Fruit fly (Drosophila melanogaster) whole organism, embryonic: ENCODE results near the gene wdn.

Source experiments
- ATbp ChIP-seq: fragments of 200-800 bp; sonication (Bioruptor generic); optimal IDR thresholded peaks from 2 replicates; lab custom pipeline; 2017; ENCODE audit warnings: missing biosample characterization, mild to moderate bottlenecking, missing genetic modification characterization, missing genetic modification reagents
- CG10431 ChIP-seq: fragments of 200-800 bp; sonication (Bioruptor generic); optimal IDR thresholded peaks from 3 replicates; lab custom pipeline; 2018; ENCODE audit warnings: missing biosample characterization, mild to moderate bottlenecking, missing genetic modification characterization
- CG10979 ChIP-seq: fragments of 200-800 bp; sonication (Bioruptor generic); optimal IDR thresholded peaks from 2 replicates; lab custom pipeline; 2018; ENCODE audit warnings: missing biosample characterization, mild to moderate bottlenecking, missing genetic modification characterization, moderate library complexity
- CG11398 ChIP-seq: fragments of 200-800 bp; sonication (Bioruptor generic); optimal IDR thresholded peaks from 2 replicates; lab custom pipeline; 2016; ENCODE audit warnings: missing biosample characterization, missing genetic modification characterization
- CG11560 ChIP-seq: fragments of 200-800 bp; sonication (Bioruptor generic); IDR thresholded peaks from 3 replicates; pipeline ENCODE4 v1.3.6; 2022; ENCODE audit warnings: missing biosample characterization, missing genetic modification characterization
- CG12236 ChIP-seq: fragments of 200-800 bp; sonication (Bioruptor generic); optimal IDR thresholded peaks from 2 replicates; lab custom pipeline; 2016; ENCODE audit warnings: missing biosample characterization, missing genetic modification characterization
- CG13287 ChIP-seq: fragments of 200-800 bp; sonication (Bioruptor generic); IDR thresholded peaks from 2 replicates; pipeline ENCODE4 v1.3.6; 2022; ENCODE audit warnings: missing biosample characterization, missing genetic modification characterization; ENCODE audit not compliant: partially characterized antibody
- CG14667 ChIP-seq: fragments of 200-800 bp; sonication (Bioruptor generic); IDR thresholded peaks from 2 replicates; pipeline ENCODE4 v1.3.6; 2022; ENCODE audit warnings: missing biosample characterization, missing genetic modification characterization
- CG14860 ChIP-seq: fragments of 200-800 bp; sonication (Bioruptor generic); IDR thresholded peaks from 3 replicates; pipeline ENCODE4 v1.3.6; 2022; ENCODE audit warnings: missing biosample characterization, missing genetic modification characterization; ENCODE audit not compliant: partially characterized antibody
- CG15601 ChIP-seq: fragments of 200-800 bp; sonication (Bioruptor generic); optimal IDR thresholded peaks from 3 replicates; lab custom pipeline; 2019; ENCODE audit warnings: missing biosample characterization, mild to moderate bottlenecking, missing genetic modification characterization, moderate library complexity
- CG17359 ChIP-seq: fragments of 200-800 bp; sonication (Bioruptor generic); optimal IDR thresholded peaks from 3 replicates; lab custom pipeline; 2018; ENCODE audit warnings: missing biosample characterization, mild to moderate bottlenecking, missing genetic modification characterization, moderate library complexity
- CG17361 ChIP-seq: fragments of 200-800 bp; sonication (Bioruptor generic); IDR thresholded peaks from 3 replicates; pipeline ENCODE4 v1.3.6; 2022; ENCODE audit warnings: missing biosample characterization, missing genetic modification characterization
- CG17612 ChIP-seq: fragments of 200-800 bp; sonication (Bioruptor generic); IDR thresholded peaks from 2 replicates; pipeline ENCODE4 v1.3.6; 2022; ENCODE audit warnings: missing biosample characterization, missing genetic modification characterization
- CG31365 ChIP-seq: fragments of 200-800 bp; sonication (Bioruptor generic); optimal IDR thresholded peaks from 2 replicates; lab custom pipeline; 2018; ENCODE audit warnings: missing biosample characterization, mild to moderate bottlenecking, missing genetic modification characterization
- CG32767 ChIP-seq: fragments of 200-800 bp; sonication (Bioruptor generic); IDR thresholded peaks from 2 replicates; pipeline ENCODE4 v1.3.6; 2022; ENCODE audit warnings: missing biosample characterization, missing genetic modification characterization
- CG33557 ChIP-seq: fragments of 200-800 bp; sonication (Bioruptor generic); optimal IDR thresholded peaks from 2 replicates; lab custom pipeline; 2019; ENCODE audit warnings: missing biosample characterization, mild to moderate bottlenecking, missing genetic modification characterization, moderate library complexity
- CG4282 ChIP-seq: fragments of 200-800 bp; sonication (Bioruptor generic); optimal IDR thresholded peaks from 2 replicates; lab custom pipeline; 2016; ENCODE audit warnings: missing biosample characterization, missing genetic modification characterization
- CG43689 ChIP-seq: fragments of 200-800 bp; sonication (Bioruptor generic); IDR thresholded peaks from 2 replicates; pipeline ENCODE4 v1.3.6; 2022; ENCODE audit warnings: missing biosample characterization, missing genetic modification characterization
- CG7963 ChIP-seq: fragments of 200-800 bp; sonication (Bioruptor generic); IDR thresholded peaks from 3 replicates; pipeline ENCODE4 v1.3.6; 2022; ENCODE audit warnings: missing biosample characterization, missing genetic modification characterization; ENCODE audit not compliant: partially characterized antibody
- CG8281 ChIP-seq: fragments of 200-800 bp; sonication (Bioruptor generic); optimal IDR thresholded peaks from 2 replicates; lab custom pipeline; 2018; ENCODE audit warnings: missing biosample characterization, mild to moderate bottlenecking, missing genetic modification characterization, moderate library complexity
- CTCF ChIP-seq: fragments of 200-800 bp; sonication (Bioruptor generic); optimal IDR thresholded peaks from 2 replicates; lab custom pipeline; 2017; ENCODE audit warnings: missing biosample characterization, mild to moderate bottlenecking, missing genetic modification characterization, moderate library complexity
- D ChIP-seq, 2 experiments: fragments of 200-800 bp in 1 of 2; fragments of >200 bp in 1 of 2; sonication (Bioruptor generic) in 1 of 2; optimal IDR thresholded peaks; 2 replicates in 1 of 2; 3 replicates in 1 of 2; lab custom pipeline; 2017; ENCODE audit warnings: mild to moderate bottlenecking in 1 of 2, missing biosample characterization in 1 of 2, missing genetic modification characterization in 1 of 2, missing genetic modification reagents in 1 of 2
- Doc3 ChIP-seq: fragments of 200-800 bp; sonication (Bioruptor generic); IDR thresholded peaks from 3 replicates; pipeline ENCODE4 v1.3.6; 2022; ENCODE audit warnings: missing biosample characterization, missing genetic modification characterization; ENCODE audit not compliant: partially characterized antibody
- Dp ChIP-seq: fragments of 200-800 bp; sonication (Bioruptor generic); optimal IDR thresholded peaks from 2 replicates; lab custom pipeline; 2018; ENCODE audit warnings: missing biosample characterization, mild to moderate bottlenecking, missing genetic modification characterization, moderate library complexity
- Elba2 ChIP-seq: fragments of 200-800 bp; sonication (Bioruptor generic); optimal IDR thresholded peaks from 3 replicates; lab custom pipeline; 2016; ENCODE audit warnings: missing biosample characterization, missing genetic modification characterization
- HHEX ChIP-seq: fragments of 200-800 bp; sonication (Bioruptor generic); optimal IDR thresholded peaks from 3 replicates; lab custom pipeline; 2017; ENCODE audit warnings: missing biosample characterization, mild to moderate bottlenecking, missing genetic modification characterization, missing genetic modification reagents
- Hmr ChIP-seq: fragments of 200-800 bp; sonication (Bioruptor generic); optimal IDR thresholded peaks from 3 replicates; lab custom pipeline; 2017; ENCODE audit warnings: mild to moderate bottlenecking, missing biosample characterization, missing genetic modification reagents, missing genetic modification characterization
- Max ChIP-seq: fragments of 200-800 bp; sonication (Bioruptor generic); optimal IDR thresholded peaks from 2 replicates; lab custom pipeline; 2016; ENCODE audit warnings: missing biosample characterization, mild to moderate bottlenecking, missing genetic modification characterization
- Med ChIP-seq: fragments of 200-800 bp; sonication (Bioruptor generic); peaks from one replicate; lab custom pipeline; 2016; ENCODE audit warnings: missing biosample characterization, missing genetic modification characterization, mild to moderate bottlenecking, inconsistent platforms, moderate library complexity
- Ptx1 ChIP-seq: fragments of 200-800 bp; sonication (Bioruptor generic); IDR thresholded peaks from 2 replicates; pipeline ENCODE4 v1.3.6; 2022; ENCODE audit warnings: missing biosample characterization, missing genetic modification characterization
- Six4 ChIP-seq: fragments of 200-800 bp; sonication (Bioruptor generic); optimal IDR thresholded peaks from 2 replicates; lab custom pipeline; 2016; ENCODE audit warnings: missing biosample characterization, missing genetic modification characterization
- Sry-δ ChIP-seq: fragments of 200-800 bp; sonication (Bioruptor generic); optimal IDR thresholded peaks from 2 replicates; lab custom pipeline; 2016; ENCODE audit warnings: missing biosample characterization, missing genetic modification characterization
- ac ChIP-seq: fragments of 200-800 bp; sonication (Bioruptor generic); optimal IDR thresholded peaks from 3 replicates; lab custom pipeline; 2017; ENCODE audit warnings: missing biosample characterization, mild to moderate bottlenecking, missing genetic modification characterization
- amos ChIP-seq: fragments of 200-800 bp; sonication (Bioruptor generic); IDR thresholded peaks from 2 replicates; pipeline ENCODE4 v1.3.6; 2022; ENCODE audit warnings: missing biosample characterization, missing genetic modification characterization; ENCODE audit not compliant: partially characterized antibody
- ato ChIP-seq: fragments of 200-800 bp; sonication (Bioruptor generic); IDR thresholded peaks from 2 replicates; pipeline ENCODE4 v1.3.6; 2022; ENCODE audit warnings: missing biosample characterization, missing genetic modification characterization; ENCODE audit not compliant: partially characterized antibody
- cg ChIP-seq: fragments of 200-800 bp; sonication (Bioruptor generic); optimal IDR thresholded peaks from 3 replicates; lab custom pipeline; 2019; ENCODE audit warnings: missing biosample characterization, mild to moderate bottlenecking, missing genetic modification characterization, moderate library complexity
- cwo ChIP-seq: fragments of 200-800 bp; sonication (Bioruptor generic); optimal IDR thresholded peaks from 3 replicates; lab custom pipeline; 2017; ENCODE audit warnings: missing biosample characterization, missing genetic modification characterization, mild to moderate bottlenecking, moderate library complexity, missing genetic modification reagents
- dmrt11E ChIP-seq: fragments of 200-800 bp; sonication (Bioruptor generic); optimal IDR thresholded peaks from 3 replicates; lab custom pipeline; 2018; ENCODE audit warnings: missing biosample characterization, mild to moderate bottlenecking, missing genetic modification characterization, moderate library complexity
- dmrt99B ChIP-seq: fragments of 200-800 bp; sonication (Bioruptor generic); optimal IDR thresholded peaks from 2 replicates; lab custom pipeline; 2018; ENCODE audit warnings: missing biosample characterization, mild to moderate bottlenecking, missing genetic modification characterization, moderate library complexity
- ewg ChIP-seq: fragments of 200-800 bp; sonication (Bioruptor generic); optimal IDR thresholded peaks from 3 replicates; lab custom pipeline; 2017; ENCODE audit warnings: mild to moderate bottlenecking, missing biosample characterization, missing genetic modification reagents, missing genetic modification characterization
- fru ChIP-seq: fragments of >200 bp; optimal IDR thresholded peaks from 2 replicates; lab custom pipeline; 2017
- maf-S ChIP-seq: fragments of 200-800 bp; sonication (Bioruptor generic); optimal IDR thresholded peaks from 2 replicates; lab custom pipeline; 2016; ENCODE audit warnings: missing biosample characterization, missing genetic modification characterization
- pan ChIP-seq, 4 experiments: fragments of >200 bp in 3 of 4; fragments of 200-800 bp in 1 of 4; sonication (Bioruptor generic) in 1 of 4; optimal IDR thresholded peaks in 3 of 4; IDR thresholded peaks in 1 of 4; 2 replicates each; pipeline versions ENCODE4 v1.3.6 to Lab custom; 2017 to 2022; ENCODE audit warnings: missing biosample characterization in 2 of 4, missing genetic modification characterization in 2 of 4, mixed read lengths in 1 of 4
- sens-2 ChIP-seq: fragments of 200-800 bp; sonication (Bioruptor generic); IDR thresholded peaks from 2 replicates; pipeline ENCODE4 v1.3.6; 2022; ENCODE audit warnings: missing biosample characterization, missing genetic modification characterization
- ttk ChIP-seq: fragments of 200-800 bp; sonication (Bioruptor generic); IDR thresholded peaks from 2 replicates; pipeline ENCODE4 v2.1.2; 2022; ENCODE audit warnings: missing biosample characterization, missing genetic modification characterization
- tup ChIP-seq: fragments of 200-800 bp; sonication (Bioruptor generic); optimal IDR thresholded peaks from 2 replicates; lab custom pipeline; 2016; ENCODE audit warnings: missing biosample characterization, mild to moderate bottlenecking, missing genetic modification characterization, moderate library complexity
- unc-4 ChIP-seq: fragments of 200-800 bp; sonication (Bioruptor generic); IDR thresholded peaks from 2 replicates; pipeline ENCODE4 v1.3.6; 2022; ENCODE audit warnings: missing biosample characterization, missing genetic modification characterization; ENCODE audit not compliant: partially characterized antibody
- z ChIP-seq: fragments of 200-800 bp; sonication (Bioruptor generic); IDR thresholded peaks from 3 replicates; pipeline ENCODE4 v1.3.6; 2022; ENCODE audit warnings: missing biosample characterization, missing genetic modification characterization

The wdn gene

dm6 chr3R:28843776-28844610 lies 32.9 kb upstream of the wdn start (continued):
- TF ChIP-seq CG10979 (tag; lab: Kevin White, UChicago) (no peak), Sry-δ (GFP tag; lab: Kevin White, UChicago) (no peak), CG4282 (no peak), ttk (GFP tag; lab: Robert Waterston, UW) (no peak), CG13287 (GFP tag; lab: Robert Waterston, UW) (no peak), CG32767 (GFP tag; lab: Robert Waterston, UW) (0 out of 2 replicates have a peak, but pooled peaks have one; percentile 30), CG7963 (GFP tag; lab: Robert Waterston, UW) (0 out of 3 replicates have a peak, but pooled peaks have one; percentile 15), dmrt11E (tag; lab: Kevin White, UChicago) (no peak), CG8281 (no peak), cwo (GFP tag; lab: Kevin White, UChicago) (no peak), Dp (GFP tag; lab: Kevin White, UChicago) (no peak), CG14667 (no peak), CTCF (GFP tag; lab: Kevin White, UChicago) (no peak), Elba2 (GFP tag; lab: Kevin White, UChicago) (peak; percentile 92), Med (GFP tag; lab: Kevin White, UChicago) (peak; percentile 54), Six4 (GFP tag; lab: Kevin White, UChicago) (no peak), ATbp (GFP tag; lab: Kevin White, UChicago) (peak; percentile 14), cg (GFP tag; lab: Kevin White, UChicago) (peak; percentile 89), CG33557 (GFP tag; lab: Kevin White, UChicago) (no peak), HHEX (GFP tag; lab: Kevin White, UChicago) (no peak), CG17361 (GFP tag; lab: Robert Waterston, UW) (no peak), ac (GFP tag; lab: Kevin White, UChicago) (no peak), CG14860 (GFP tag; lab: Robert Waterston, UW) (no peak), CG17612 (GFP tag; lab: Robert Waterston, UW) (no peak), tup (GFP tag; lab: Kevin White, UChicago) (no peak), pan (optimal IDR thresholded peaks at IDR 0.05; lab: Kevin White, UChicago) (no peak), pan (GFP tag; optimal IDR thresholded peaks at IDR 0.05 in 1 of 2, IDR thresholded peaks at IDR 0.05 in 1 of 2) (no peak), CG43689 (no peak), dmrt99B (tag; lab: Kevin White, UChicago) (no peak), maf-S (GFP tag; lab: Kevin White, UChicago) (no peak), Ptx1 (no peak), CG11560 (tag; lab: Robert Waterston, UW) (no peak), CG15601 (no peak), Hmr (GFP tag; lab: Kevin White, UChicago) (no peak), CG17359 (tag; lab: Kevin White, UChicago) (no peak), sens-2 (GFP tag; lab: Robert Waterston, UW) (no peak), CG12236 (peak; percentile 24), fru (lab: Kevin White, UChicago) (no peak), unc-4 (GFP tag; lab: Robert Waterston, UW) (no peak), CG31365 (tag; lab: Kevin White, UChicago) (no peak), ato (GFP tag; lab: Robert Waterston, UW) (no peak), ewg (GFP tag; lab: Kevin White, UChicago) (peak; percentile 46), z (GFP tag; lab: Robert Waterston, UW) (no peak), CG11398 (GFP tag; lab: Kevin White, UChicago) (no peak), D (optimal IDR thresholded peaks at IDR 0.05; lab: Kevin White, UChicago) (peak; percentile 55), D (GFP tag; optimal IDR thresholded peaks at IDR 0.05; lab: Kevin White, UChicago) (no peak), CG10431 (GFP tag; lab: Kevin White, UChicago) (no peak), Doc3 (GFP tag; lab: Robert Waterston, UW) (no peak), amos (no peak), Max (no peak)
